Worm (Caenorhabditis elegans): ENCODE data around the gene csn-4.

DNA sequence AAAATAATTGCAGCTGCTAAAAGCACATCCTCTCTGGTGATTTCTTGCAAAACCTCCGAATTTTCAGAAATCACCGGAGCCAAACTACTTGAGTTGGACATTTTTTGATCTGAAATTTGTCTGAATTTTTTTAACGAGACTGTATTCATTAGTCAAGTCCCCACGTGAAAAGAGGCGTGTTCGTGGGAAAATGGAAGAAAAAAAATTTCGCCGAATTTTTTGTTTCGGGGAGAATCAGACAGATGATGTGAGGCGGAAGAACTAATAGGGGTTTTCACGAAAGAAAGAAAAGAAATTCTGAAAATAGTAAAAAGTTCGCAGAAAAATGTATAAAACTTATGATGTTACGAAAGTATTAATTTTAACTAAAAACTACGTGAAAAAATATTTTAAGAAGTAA, 31.8 kb upstream of the csn-4 start, which contains the start of gene srx-13:
- TF ChIP-seq ceh-82 (tag; optimal IDR thresholded peaks at IDR 0.05) = no peak
- no peak for TF ChIP-seq nhr-21 (tag; optimal IDR thresholded peaks at IDR 0.05)
- no peak for TF ChIP-seq nhr-129 (tag; optimal IDR thresholded peaks at IDR 0.05)
- TF ChIP-seq mbf-1 (tag; optimal IDR thresholded peaks at IDR 0.05) = no peak
- TF ChIP-seq nhr-23 (tag; optimal IDR thresholded peaks at IDR 0.05) = no peak
- TF ChIP-seq lin-39 (tag; optimal IDR thresholded peaks at IDR 0.05) = no peak
- TF ChIP-seq lsy-2 (tag; optimal IDR thresholded peaks at IDR 0.05) = no peak
- no peak for TF ChIP-seq unc-62 (GFP tag; optimal IDR thresholded peaks at IDR 0.05)
- TF ChIP-seq nhr-25 (tag; optimal IDR thresholded peaks at IDR 0.05) = no peak
- TF ChIP-seq fos-1 (tag; optimal IDR thresholded peaks at IDR 0.05) = no peak
- no peak for TF ChIP-seq aly-2 (tag; optimal IDR thresholded peaks at IDR 0.05)
- TF ChIP-seq ztf-11 (tag; optimal IDR thresholded peaks at IDR 0.05) = no peak
- TF ChIP-seq nhr-237 (tag; optimal IDR thresholded peaks at IDR 0.05) = no peak
